Fruit fly (Drosophila melanogaster): ENCODE data around the gene Cyp28d2.
A peak's percentile ranks its signal among the peaks of the same experiment; 100 is the strongest.

Gene Cyp28d2

DNA sequence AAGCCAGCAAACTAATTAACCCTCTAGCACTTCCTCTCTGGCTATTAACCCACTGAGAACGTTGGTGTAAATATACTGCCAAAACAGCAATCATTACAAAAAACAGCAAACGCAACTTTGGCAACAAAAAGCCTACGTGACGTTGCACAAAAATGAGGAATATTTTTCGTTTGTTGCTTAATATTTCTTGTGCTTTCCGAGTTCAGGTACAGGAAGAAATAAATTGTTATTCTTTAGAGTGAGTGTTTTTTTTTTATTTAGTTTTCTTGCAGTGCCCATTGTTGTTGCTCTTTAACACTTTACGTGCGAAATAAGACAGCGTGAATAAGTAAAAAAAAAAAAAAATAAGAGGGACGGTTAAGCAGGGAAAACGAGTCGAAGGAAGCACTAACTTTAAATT is 44.1 kb downstream of the Cyp28d2 start:
- TF ChIP-seq CG4496 (GFP tag; IDR thresholded peaks at IDR 0.05) (no peak), Pif1B (GFP tag; optimal IDR thresholded peaks at IDR 0.05) (peak; percentile 7)

DNA sequence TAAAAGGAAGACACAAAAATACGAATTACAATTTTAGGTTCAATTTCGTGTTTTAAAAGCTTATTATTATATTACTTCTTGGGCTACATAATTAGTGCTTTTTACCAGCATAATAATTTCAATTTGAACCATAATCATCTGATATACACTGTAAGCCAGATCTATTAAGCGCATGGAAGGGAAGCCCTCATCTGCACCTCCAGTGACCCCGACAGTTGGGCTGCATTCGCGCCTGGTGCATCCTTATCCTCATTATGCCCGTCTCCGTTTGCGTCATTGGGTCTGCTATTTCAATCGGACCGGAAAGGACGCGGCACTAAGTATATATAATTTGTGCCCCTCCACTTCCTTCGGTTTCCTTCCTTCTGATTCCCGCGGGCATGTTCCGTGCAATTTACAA is 44.7 kb downstream of the Cyp28d2 start:
- no peak for TF ChIP-seq Snoo (tag; optimal IDR thresholded peaks at IDR 0.05)
- no peak for TF ChIP-seq CG4496 (GFP tag; IDR thresholded peaks at IDR 0.05)
- TF ChIP-seq Ets98B (GFP tag; IDR thresholded peaks at IDR 0.05) = no peak
- TF ChIP-seq CG12605 (GFP tag; IDR thresholded peaks at IDR 0.05) = no peak
- TF ChIP-seq CG8301 (tag; optimal IDR thresholded peaks at IDR 0.05) = no peak
- TF ChIP-seq CG34367 (tag; optimal IDR thresholded peaks at IDR 0.05) = no peak
- no peak for TF ChIP-seq CG10348 (GFP tag; IDR thresholded peaks at IDR 0.05)
- TF ChIP-seq CG13204 (GFP tag; optimal IDR thresholded peaks at IDR 0.05) = no peak
- no peak for TF ChIP-seq rn (GFP tag; IDR thresholded peaks at IDR 0.05)
- TF ChIP-seq CG17806 (tag; optimal IDR thresholded peaks at IDR 0.05) = peak; percentile 21
- no peak for TF ChIP-seq CG15710 (tag; optimal IDR thresholded peaks at IDR 0.05)
- peak; percentile 16 for TF ChIP-seq CG9948 (tag; optimal IDR thresholded peaks at IDR 0.05)
- TF ChIP-seq EcR (GFP tag; optimal IDR thresholded peaks at IDR 0.05) = no peak
- no peak for TF ChIP-seq CG32121 (GFP tag; IDR thresholded peaks at IDR 0.05)
- TF ChIP-seq CG8159 (tag; optimal IDR thresholded peaks at IDR 0.05) = peak; percentile 23
- no peak for TF ChIP-seq gl (tag; optimal IDR thresholded peaks at IDR 0.05)
- no peak for TF ChIP-seq CG14655 (GFP tag; optimal IDR thresholded peaks at IDR 0.05)
- no peak for TF ChIP-seq fd96Ca (GFP tag; IDR thresholded peaks at IDR 0.05)
- TF ChIP-seq D1 (tag; optimal IDR thresholded peaks at IDR 0.05) = no peak
- TF ChIP-seq Pif1B (GFP tag; optimal IDR thresholded peaks at IDR 0.05) = no peak
- no peak for TF ChIP-seq Pif1A (GFP tag; optimal IDR thresholded peaks at IDR 0.05)

DNA sequence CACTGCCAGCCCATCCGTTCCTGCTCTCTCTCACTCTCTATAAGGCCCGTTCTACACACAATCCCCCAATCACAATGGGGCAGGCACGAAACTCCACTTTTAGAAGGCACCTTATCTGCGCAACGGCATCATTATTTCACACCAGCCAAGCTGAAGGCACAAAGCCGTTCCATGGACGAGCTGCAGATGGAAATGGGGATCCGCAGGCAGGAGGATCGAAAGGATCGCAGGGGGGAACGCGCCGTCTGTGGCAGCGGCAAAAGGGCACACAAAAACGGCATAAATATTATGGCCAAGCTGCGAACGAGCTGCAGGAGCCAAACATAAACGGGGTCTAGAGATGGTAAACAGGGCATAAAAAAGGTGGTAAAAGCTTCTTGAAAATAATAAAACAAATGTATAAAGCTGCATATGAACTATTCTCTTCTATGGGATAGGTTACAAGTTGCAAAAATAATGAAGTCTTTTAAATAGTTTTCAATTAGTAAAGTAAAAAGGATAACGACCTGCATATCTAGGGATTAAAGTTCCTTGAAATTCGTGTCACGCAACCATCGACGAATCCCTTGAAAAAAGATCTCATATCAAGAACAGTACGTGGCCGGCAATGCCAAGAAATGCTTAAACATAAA is 45.4 kb downstream of the Cyp28d2 start:
- TF ChIP-seq D1 (tag; optimal IDR thresholded peaks at IDR 0.05) = no peak
- peak; percentile 53 for TF ChIP-seq Snoo (tag; optimal IDR thresholded peaks at IDR 0.05)
- TF ChIP-seq CG14655 (GFP tag; optimal IDR thresholded peaks at IDR 0.05) = peak; percentile 62
- TF ChIP-seq EcR (GFP tag; optimal IDR thresholded peaks at IDR 0.05) = peak; percentile 7
- peak; percentile 58 for TF ChIP-seq Pif1A (GFP tag; optimal IDR thresholded peaks at IDR 0.05)
- TF ChIP-seq CG4496 (GFP tag; IDR thresholded peaks at IDR 0.05) = no peak; the same call in 2 of the 3 replicates
- TF ChIP-seq CG32121 (GFP tag; IDR thresholded peaks at IDR 0.05) = no peak
- TF ChIP-seq Ets98B (GFP tag; IDR thresholded peaks at IDR 0.05) = no peak
- TF ChIP-seq fd96Ca (GFP tag; IDR thresholded peaks at IDR 0.05) = 0 out of 3 replicates have a peak, but pooled peaks have one; percentile 5
- peak; percentile 71 for TF ChIP-seq CG8159 (tag; optimal IDR thresholded peaks at IDR 0.05)
- peak; percentile 59 for TF ChIP-seq CG34367 (tag; optimal IDR thresholded peaks at IDR 0.05)
- TF ChIP-seq CG9948 (tag; optimal IDR thresholded peaks at IDR 0.05) = peak; percentile 69
- TF ChIP-seq gl (tag; optimal IDR thresholded peaks at IDR 0.05) = no peak
- TF ChIP-seq rn (GFP tag; IDR thresholded peaks at IDR 0.05) = no peak
- peak; percentile 51 for TF ChIP-seq CG13204 (GFP tag; optimal IDR thresholded peaks at IDR 0.05)
- peak; percentile 33 for TF ChIP-seq CG8301 (tag; optimal IDR thresholded peaks at IDR 0.05)
- no peak for TF ChIP-seq CG10348 (GFP tag; IDR thresholded peaks at IDR 0.05)
- peak; percentile 57 for TF ChIP-seq Pif1B (GFP tag; optimal IDR thresholded peaks at IDR 0.05)
- peak; percentile 70 for TF ChIP-seq CG17806 (tag; optimal IDR thresholded peaks at IDR 0.05)
- TF ChIP-seq CG15710 (tag; optimal IDR thresholded peaks at IDR 0.05) = peak; percentile 70
- no peak for TF ChIP-seq CG12605 (GFP tag; IDR thresholded peaks at IDR 0.05)

DNA sequence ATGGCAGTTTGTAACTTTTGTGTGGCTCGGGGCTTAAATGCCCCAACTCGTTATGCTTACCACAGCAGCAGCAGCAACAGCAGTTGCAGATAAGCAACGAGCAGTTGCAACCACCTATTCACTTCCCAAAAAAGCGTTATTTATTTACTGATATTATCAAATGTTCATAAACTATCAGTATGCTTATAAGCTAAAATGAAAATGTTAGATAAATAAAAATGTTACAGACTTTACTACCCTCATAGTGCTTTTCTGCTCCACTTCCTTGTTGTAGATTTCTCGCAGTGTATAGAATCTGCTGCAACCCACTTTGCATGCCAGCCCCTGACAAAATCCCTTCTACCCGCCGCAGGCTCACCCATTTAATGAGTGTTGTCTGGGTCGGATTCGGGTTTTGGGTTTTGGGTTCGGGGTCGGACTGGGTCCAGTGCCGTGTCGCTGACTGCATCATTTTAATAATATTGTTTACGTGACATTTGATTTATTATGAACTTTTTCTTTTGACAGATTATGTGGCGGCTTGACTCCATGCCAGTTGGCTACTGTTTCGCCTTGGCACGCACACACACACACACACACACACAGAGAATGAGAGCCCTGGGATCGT is 47.1 kb downstream of the Cyp28d2 start:
- TF ChIP-seq CG14655 (GFP tag; optimal IDR thresholded peaks at IDR 0.05) = peak; percentile 90
- TF ChIP-seq fd96Ca (GFP tag; IDR thresholded peaks at IDR 0.05) = peak; percentile 76
- peak; percentile 93 for TF ChIP-seq CG15710 (tag; optimal IDR thresholded peaks at IDR 0.05)
- peak; percentile 89 for TF ChIP-seq D1 (tag; optimal IDR thresholded peaks at IDR 0.05)
- peak; percentile 95 for TF ChIP-seq Snoo (tag; optimal IDR thresholded peaks at IDR 0.05)
- peak; percentile 89 for TF ChIP-seq Pif1B (GFP tag; optimal IDR thresholded peaks at IDR 0.05)
- TF ChIP-seq CG13204 (GFP tag; optimal IDR thresholded peaks at IDR 0.05) = peak; percentile 82
- peak; percentile 77 for TF ChIP-seq rn (GFP tag; IDR thresholded peaks at IDR 0.05)
- peak; percentile 94 for TF ChIP-seq CG17806 (tag; optimal IDR thresholded peaks at IDR 0.05)
- TF ChIP-seq Ets98B (GFP tag; IDR thresholded peaks at IDR 0.05) = peak; percentile 72
- TF ChIP-seq CG32121 (GFP tag; IDR thresholded peaks at IDR 0.05) = peak; percentile 62
- peak; percentile 35 for TF ChIP-seq EcR (GFP tag; optimal IDR thresholded peaks at IDR 0.05)
- TF ChIP-seq CG34367 (tag; optimal IDR thresholded peaks at IDR 0.05) = peak; percentile 93
- TF ChIP-seq gl (tag; optimal IDR thresholded peaks at IDR 0.05) = peak; percentile 87
- peak; percentile 84 for TF ChIP-seq CG4496 (GFP tag; IDR thresholded peaks at IDR 0.05)
- peak; percentile 89 for TF ChIP-seq CG8301 (tag; optimal IDR thresholded peaks at IDR 0.05)
- peak; percentile 89 for TF ChIP-seq Pif1A (GFP tag; optimal IDR thresholded peaks at IDR 0.05)
- peak; percentile 76 for TF ChIP-seq CG12605 (GFP tag; IDR thresholded peaks at IDR 0.05)
- peak; percentile 94 for TF ChIP-seq CG8159 (tag; optimal IDR thresholded peaks at IDR 0.05)
- TF ChIP-seq CG10348 (GFP tag; IDR thresholded peaks at IDR 0.05) = no peak
- TF ChIP-seq CG9948 (tag; optimal IDR thresholded peaks at IDR 0.05) = peak; percentile 92

DNA sequence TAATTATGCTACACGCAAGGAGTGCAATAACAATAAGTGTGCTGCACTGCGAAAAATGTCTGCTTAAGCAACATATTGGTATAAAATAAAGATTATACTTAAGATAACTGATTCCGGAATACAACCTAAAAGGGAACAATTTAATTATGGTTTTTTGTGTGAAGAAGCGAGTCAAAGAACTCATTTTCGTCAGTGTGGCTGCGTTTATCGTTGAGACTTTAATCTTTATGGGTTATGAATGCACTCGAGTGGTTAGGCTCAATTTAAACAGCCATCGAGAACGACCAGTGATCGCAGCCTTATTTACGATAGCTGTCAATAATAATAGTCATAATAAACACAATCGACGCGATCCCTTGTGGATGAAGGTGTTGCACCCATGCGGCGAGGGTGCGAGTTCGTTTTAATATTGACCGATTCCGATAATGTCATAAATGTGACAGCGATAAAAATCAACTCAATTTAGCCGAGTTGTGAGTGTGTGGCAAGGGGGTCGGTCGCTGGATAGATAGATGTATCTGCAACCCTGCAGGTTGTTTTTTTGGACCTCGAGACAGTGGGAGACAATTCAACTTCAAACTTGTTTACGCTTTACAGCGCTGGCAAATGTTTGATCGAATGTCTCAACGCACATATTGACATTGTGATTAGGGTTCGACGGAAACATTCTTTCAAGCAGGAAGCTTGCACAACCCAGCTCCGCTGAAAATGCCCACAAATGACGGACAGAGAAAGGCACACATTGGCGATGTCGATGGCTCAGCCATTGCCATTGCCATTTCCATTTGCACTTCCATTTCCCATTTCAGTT is 49.2 kb downstream of the Cyp28d2 start:
- TF ChIP-seq D1 (tag; optimal IDR thresholded peaks at IDR 0.05) (no peak), fd96Ca (GFP tag; IDR thresholded peaks at IDR 0.05) (peak; percentile 65; the same call in 1 of the 3 replicates), CG32121 (GFP tag; IDR thresholded peaks at IDR 0.05) (no peak), CG10348 (GFP tag; IDR thresholded peaks at IDR 0.05) (no peak), gl (tag; optimal IDR thresholded peaks at IDR 0.05) (peak; percentile 40), CG12605 (GFP tag; IDR thresholded peaks at IDR 0.05) (no peak; the same call in 1 of the 2 replicates), rn (GFP tag; IDR thresholded peaks at IDR 0.05) (peak; percentile 29; the same call in 1 of the 2 replicates), CG9948 (tag; optimal IDR thresholded peaks at IDR 0.05) (peak; percentile 55), Pif1B (GFP tag; optimal IDR thresholded peaks at IDR 0.05) (peak; percentile 37), CG13204 (GFP tag; optimal IDR thresholded peaks at IDR 0.05) (peak; percentile 38), CG34367 (tag; optimal IDR thresholded peaks at IDR 0.05) (peak; percentile 42), Pif1A (GFP tag; optimal IDR thresholded peaks at IDR 0.05) (peak; percentile 62), CG15710 (tag; optimal IDR thresholded peaks at IDR 0.05) (peak; percentile 56), CG8301 (tag; optimal IDR thresholded peaks at IDR 0.05) (peak; percentile 33), CG4496 (GFP tag; IDR thresholded peaks at IDR 0.05) (peak; percentile 69; the same call in 1 of the 3 replicates), CG14655 (GFP tag; optimal IDR thresholded peaks at IDR 0.05) (peak; percentile 40), CG8159 (tag; optimal IDR thresholded peaks at IDR 0.05) (peak; percentile 68), EcR (GFP tag; optimal IDR thresholded peaks at IDR 0.05) (peak; percentile 87), Ets98B (GFP tag; IDR thresholded peaks at IDR 0.05) (peak; percentile 30), Snoo (tag; optimal IDR thresholded peaks at IDR 0.05) (peak; percentile 61), CG17806 (tag; optimal IDR thresholded peaks at IDR 0.05) (peak; percentile 67)
